Worm (Caenorhabditis elegans): Measurements from ENCODE around the gene C14C11.1.

The C14C11.1 gene

DNA sequence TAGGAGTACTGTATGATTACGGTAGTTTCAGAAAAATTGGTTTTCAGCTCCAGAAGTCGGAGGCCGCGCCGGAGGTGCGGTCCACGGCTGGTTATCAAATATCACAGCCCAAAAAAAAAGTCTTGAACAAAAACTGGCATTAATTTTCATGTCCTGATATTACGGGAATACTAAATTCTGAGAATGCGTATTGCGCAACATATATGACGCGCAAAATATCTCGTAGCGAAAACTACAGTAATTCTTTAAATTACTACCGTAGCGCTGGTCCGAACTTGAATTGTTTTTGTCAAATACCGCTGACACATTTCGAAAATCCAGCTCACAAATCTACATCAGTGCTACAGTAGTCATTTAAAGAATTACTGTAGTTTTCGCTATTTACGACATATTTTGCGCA is 5.6 kb downstream of the C14C11.1 start:
- no peak for TF ChIP-seq unc-62 (GFP tag; optimal IDR thresholded peaks at IDR 0.05)

DNA sequence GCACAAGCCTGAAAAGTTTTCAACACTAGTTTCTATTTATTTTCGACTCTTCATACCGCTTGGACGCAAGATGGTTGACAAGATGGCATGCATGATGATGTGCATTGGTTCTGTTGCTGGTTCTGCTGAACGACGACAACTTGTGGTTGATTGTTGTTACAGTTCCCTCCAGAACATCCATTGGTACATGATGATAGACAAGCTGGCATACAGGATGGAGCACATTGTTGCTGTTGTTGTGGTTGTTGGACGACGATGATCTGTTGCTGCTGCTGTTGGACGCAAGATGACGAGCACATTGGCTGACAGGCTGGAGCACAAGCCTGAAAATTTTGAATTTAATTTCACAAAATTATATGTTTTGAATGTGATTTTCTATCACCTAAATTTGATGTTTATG is 8.9 kb downstream of the C14C11.1 start:
- no peak for TF ChIP-seq unc-62 (GFP tag; optimal IDR thresholded peaks at IDR 0.05)

DNA sequence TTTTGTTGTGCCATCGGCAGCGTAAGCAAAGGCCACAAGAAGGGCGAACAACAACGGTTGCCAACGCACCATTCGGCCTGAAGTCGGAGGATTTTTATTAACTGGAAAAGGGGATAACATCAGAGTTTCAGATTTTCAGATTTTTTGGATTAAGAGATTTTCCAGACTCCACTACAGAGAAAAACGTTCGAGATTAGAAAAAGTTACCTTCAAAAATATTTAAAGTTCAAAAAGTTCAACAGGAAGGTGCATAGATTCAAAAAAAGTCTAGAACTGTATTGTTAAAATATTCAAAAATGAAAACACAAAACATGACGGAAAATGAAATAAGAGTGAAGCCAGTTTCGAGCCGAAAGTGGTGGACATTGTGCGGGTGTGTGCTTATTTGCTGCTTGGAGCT is 12.6 kb downstream of the C14C11.1 start, which contains the start of gene pqn-13:
pqn-13 (minus strand) TSS at position 101 of the 400 bp plus-strand sequence.
- TF ChIP-seq unc-62 (GFP tag; optimal IDR thresholded peaks at IDR 0.05): no peak

DNA sequence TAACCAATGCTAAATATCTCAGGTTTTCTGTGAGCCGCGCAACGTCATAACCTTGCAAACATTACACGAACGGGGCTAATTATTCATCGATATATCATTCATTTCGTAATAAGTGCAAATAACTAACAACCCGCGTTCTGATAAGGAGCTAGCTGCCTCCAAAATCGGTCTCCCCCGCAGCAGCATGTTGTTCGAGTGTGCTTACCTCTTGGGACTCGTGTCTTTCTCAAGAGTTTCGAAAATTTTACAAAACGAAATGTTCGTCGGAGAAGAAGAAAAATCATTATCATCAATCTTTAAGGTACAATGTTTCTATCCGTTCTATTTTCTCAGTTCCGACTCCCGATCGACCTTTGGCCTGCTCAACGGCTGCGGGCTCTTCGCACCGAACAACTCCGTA is 14.5 kb downstream of the C14C11.1 start:
- no peak for TF ChIP-seq unc-62 (GFP tag; optimal IDR thresholded peaks at IDR 0.05)

DNA sequence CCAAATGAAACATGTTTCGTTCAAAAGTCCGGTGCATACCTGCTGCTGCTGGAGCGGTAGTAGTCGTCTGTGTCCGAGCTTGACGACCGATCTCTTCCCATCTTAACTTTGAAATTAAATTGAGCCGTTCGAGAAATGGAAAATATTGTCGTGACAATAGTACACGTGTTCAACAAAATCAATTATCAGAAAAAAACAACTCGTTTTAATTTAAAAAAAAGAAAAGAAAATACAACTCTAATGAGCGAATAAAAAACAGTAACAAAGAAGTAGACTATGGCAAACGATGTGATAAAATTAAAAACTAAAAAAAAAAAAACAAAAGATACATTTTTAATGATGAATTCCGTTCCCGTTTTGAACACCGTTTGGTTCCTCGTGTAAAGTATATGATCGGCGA is 19.1 kb downstream of the C14C11.1 start, which contains the start of gene prp-39:
prp-39 (minus strand) TSS at position 101 of the 400 bp plus-strand sequence.
- TF ChIP-seq unc-62 (GFP tag; optimal IDR thresholded peaks at IDR 0.05): no peak

DNA sequence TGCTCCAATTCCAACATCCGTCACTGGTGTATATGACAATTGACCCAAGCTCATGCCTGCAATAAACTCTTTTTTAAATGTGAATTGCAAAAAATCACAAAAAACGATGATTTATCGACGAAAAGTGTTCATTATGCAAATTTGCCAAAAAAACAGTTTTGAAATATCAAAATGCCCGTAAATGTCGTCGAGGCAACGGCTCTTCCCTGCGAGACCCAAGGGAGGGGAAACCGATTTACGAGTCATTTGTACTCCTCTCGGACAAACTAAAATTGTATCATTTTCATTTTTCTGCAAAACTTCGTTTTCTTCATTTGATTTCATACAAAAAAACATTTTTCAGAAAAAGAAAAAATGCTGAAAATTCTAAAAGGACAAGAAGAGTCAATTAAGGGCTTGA is 21.1 kb downstream of the C14C11.1 start, which contains the start of the genes hmgs-1 and F25B4.4:
hmgs-1 (minus strand) TSS at position 56 of the 400 bp plus-strand sequence.
F25B4.4 (plus strand) TSS at position 340 of the 400 bp plus-strand sequence.
- no peak for TF ChIP-seq unc-62 (GFP tag; optimal IDR thresholded peaks at IDR 0.05)

DNA sequence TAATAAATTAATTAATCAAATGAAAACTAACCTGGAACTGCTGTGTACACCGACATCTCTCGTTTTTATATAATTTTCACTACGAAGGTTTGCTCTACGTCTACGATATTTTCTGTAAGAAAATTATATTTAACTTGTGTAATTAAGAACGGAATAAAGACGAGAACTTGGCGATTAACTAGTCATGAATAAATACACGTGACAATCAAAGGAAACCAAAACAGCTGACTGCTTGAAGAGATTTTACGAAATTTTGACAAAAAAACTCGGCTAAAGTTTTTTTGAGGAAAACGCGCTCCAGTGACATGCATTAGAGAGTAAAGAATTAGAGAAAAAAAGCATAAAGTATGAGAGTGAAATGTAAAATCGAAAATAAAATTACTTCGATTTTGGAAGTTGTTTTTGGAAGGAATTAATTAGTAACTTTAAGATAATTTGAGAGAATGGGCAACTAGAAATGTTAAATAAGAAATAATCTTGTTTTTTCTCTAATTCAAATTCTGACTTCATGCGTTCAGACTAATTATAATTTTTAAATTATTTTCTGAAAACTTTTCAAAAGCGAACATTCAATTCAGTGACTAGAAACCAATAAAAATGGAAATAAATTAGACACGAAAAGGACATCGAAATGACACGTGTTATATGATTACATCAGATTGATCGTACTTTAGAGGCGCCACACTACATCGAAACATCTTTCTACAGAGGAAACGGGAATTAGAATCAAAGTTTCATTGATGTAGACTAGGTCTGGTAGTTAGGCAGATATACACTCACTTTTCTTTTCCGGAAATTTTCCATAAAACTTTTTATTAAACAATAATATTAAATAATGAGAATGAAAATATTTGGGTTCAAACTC is 23.9 kb downstream of the C14C11.1 start, which contains the start of gene F25B4.7:
F25B4.7 (minus strand) TSS at position 112 of the 865 bp plus-strand sequence.
- TF ChIP-seq unc-62 (GFP tag; optimal IDR thresholded peaks at IDR 0.05): no peak

DNA sequence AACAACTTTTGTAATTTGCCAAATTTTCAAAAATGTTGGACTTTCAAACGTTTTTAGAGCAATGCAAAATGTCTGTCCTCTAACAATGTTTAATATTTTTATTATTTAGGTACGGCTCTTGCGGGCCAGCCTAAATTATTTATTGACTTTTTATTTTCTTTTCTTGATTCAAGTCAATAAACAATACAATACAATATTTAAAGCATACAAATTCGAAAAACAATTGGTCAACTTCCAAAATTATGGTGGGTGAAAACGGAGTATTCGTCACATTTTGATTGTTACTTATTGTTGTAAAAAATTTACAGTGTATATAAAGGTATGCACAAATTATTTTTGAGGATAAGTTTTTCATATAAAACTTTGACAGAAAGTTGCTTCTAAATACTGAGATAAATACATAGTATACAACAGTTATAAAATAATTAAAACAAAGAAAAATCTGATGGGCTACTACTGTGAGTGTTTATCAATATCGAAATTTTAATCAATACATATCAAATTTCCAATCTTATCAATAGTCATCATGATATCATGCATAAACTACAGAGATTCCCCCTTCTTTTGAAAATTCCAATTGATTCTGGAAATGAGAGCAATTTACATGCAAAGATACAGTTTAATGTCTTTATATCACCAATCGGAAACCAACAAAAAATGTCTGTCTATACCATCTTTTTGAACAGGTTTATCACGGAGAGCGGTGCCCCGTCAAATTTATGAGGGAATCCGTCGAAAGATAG is 28.4 kb downstream of the C14C11.1 start, which contains the start of gene F25B4.8:
F25B4.8 (minus strand) TSS at position 51 of the 743 bp plus-strand sequence.
- TF ChIP-seq unc-62 (GFP tag; optimal IDR thresholded peaks at IDR 0.05): no peak

DNA sequence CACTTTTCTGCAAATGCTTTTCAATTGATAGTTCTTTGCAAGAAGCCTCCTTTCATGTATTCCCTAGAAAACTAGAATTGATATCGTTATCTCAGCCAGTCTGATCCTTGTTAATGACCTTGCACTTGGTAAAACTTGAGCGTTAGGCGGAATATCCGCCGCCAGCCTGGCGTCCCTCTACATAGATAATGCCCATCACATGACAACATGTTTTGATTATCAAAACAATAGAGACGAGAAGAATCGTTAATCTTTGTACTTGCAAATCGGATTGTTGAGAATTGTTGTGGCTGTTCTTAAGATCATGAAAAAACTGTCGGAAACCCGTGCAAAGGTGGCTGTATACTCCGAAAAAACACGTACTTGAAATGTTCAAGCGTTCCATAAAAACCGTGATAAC is 30.2 kb downstream of the C14C11.1 start:
- TF ChIP-seq unc-62 (GFP tag; optimal IDR thresholded peaks at IDR 0.05): no peak

DNA sequence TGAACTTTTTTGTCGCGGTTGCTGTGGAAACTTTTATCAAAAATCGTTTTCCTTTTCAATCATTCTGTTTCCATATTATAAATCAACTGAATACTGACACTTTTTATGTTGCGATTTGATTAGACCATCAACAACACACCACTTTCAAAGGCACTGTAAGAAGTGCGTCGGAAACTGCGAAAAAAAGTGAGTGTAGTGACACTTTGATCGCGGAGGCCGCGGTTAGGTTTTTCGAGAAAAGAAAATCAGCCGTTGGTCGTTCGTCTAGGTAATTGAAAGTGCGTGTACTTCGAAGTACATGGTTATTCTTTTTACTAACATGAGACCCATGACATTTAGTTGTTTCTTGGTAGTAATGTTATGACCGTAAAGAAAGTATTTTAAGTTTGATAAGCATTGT is 32.2 kb downstream of the C14C11.1 start:
- TF ChIP-seq unc-62 (GFP tag; optimal IDR thresholded peaks at IDR 0.05): no peak

DNA sequence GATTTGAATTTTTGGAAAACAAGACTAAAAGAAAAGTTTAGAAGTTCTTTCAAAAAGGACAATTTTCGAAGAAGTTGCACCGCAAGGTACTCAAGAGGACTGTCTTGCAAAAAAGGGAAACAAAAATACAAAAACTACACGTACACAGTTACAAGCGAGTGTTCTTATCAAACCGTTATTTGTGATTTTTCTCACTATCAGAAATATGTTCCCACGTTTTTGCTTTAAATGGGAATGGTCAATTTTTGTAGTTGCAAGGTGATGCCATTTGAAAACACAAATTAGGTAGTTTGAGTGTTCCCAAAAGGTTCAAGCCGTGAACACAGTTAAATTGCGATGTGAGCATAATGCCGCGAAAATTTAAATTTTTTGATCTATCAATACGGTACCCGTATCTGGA is 32.8 kb downstream of the C14C11.1 start:
- TF ChIP-seq unc-62 (GFP tag; optimal IDR thresholded peaks at IDR 0.05): no peak

DNA sequence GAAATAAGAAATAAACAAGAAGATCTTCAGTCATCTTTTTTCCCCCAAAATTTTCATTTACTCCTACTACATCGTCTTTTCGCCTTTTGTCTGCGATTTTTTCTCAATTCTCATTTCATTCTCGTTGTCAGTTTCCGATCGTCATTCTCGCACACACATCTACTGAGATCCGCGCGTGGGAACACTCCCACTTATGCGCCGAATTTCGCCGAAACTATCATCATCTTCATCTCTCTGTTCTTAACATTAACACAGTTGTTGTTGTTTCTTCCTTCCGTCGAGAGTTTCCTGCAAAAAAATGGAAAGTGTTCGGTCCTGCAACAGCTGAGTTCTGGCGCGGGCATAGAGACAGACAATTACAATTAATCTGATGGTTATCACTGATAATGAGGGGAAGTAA is 34.2 kb downstream of the C14C11.1 start:
- TF ChIP-seq unc-62 (GFP tag; optimal IDR thresholded peaks at IDR 0.05): no peak

DNA sequence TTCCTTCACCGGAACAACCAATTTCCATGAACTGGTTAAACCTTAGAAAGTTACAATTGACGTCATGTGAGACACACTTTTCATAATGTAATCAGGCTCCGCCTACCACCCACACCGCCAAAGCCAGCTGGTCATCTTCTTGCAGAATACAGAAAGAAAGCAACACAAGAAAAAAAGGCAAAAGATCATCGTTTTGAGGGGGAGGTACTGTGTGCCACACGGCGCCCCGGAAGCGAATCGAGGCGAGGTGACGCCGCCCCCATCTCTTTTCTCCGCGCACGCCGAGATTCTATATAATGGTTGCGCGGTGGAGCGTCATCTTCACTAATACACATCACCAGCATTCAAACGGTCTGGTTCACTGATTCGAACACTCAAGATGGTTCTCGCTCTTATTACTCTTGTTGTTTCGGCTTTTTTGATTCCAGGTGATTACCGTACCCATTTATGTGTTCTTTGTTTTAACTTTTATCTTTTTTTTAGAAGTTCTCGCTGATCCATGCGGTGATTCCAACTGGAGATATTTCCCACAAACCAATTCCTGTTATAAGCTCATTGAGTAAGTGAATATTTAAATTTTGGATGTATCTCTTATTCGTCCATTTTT is 36.5 kb downstream of the C14C11.1 start, which contains the start of gene clec-1:
clec-1 (plus strand) TSS at position 320 of the 607 bp plus-strand sequence.
- TF ChIP-seq unc-62 (GFP tag; optimal IDR thresholded peaks at IDR 0.05): no peak

DNA sequence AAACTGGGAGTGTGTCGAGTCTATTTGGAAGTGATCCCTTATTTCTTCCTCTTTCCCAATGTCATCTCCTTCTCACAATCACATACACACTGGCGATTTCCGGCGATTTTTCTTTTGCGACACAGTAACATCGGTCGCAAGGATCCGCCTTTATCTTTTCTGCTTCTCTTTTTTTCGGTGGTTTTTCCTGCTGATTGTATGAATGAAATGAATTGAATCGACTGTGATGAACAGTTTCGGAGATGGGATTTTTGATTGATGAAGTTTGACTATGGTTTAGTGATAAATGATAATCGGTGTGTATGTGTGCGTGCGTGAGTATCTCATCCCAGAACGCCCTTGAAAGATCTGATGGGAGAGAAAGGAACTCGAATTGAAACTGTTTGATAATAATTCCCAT is 37.7 kb downstream of the C14C11.1 start:
- TF ChIP-seq unc-62 (GFP tag; optimal IDR thresholded peaks at IDR 0.05): no peak

DNA sequence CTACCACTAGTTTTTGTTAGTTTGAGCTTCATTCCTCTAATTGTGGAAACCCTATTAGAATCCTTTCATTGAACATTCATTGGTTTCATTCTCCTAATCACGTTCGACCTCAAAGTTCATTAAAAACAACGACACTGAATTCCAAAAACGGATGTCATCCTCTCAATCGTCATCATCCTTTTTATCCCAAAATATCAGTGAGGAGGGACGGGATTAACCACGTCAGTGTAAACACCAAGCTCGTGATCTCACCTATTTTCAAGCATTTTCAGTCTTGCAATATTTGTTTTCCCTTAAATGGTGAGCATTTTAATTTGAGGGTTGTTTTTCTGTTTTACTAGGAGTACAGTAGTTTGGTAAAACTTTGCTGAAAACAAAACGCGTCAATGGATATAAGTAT is 41.0 kb downstream of the C14C11.1 start:
- TF ChIP-seq unc-62 (GFP tag; optimal IDR thresholded peaks at IDR 0.05): no peak

DNA sequence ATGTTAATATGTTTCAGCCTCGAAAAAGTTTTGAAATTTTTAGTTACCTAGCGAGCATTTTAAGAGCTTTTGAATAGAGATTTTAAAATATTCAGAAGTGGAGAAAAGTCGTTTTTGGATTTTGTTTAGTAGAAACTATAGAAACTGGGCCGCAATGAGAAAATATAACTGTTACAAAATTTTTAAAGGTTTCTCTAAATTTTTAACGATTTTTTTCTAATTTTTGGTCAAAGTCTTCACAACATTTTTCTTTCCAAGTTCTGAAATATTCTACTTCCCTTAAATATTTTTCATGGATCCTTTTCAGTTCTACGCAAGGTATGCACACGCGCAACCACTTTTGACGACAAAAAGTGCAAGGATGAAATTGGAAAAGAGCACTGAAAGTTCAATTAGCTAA is 42.1 kb downstream of the C14C11.1 start, which contains the start of gene peli-1:
peli-1 (plus strand) TSS at position 301 of the 400 bp plus-strand sequence.
- TF ChIP-seq unc-62 (GFP tag; optimal IDR thresholded peaks at IDR 0.05): no peak
